Fruit fly (Drosophila melanogaster): ENCODE measurements around the gene CG5225.

CG5225 gene

dm6 chr3R:17065018-17065784 lies 36.7 kb downstream of the CG5225 start:
- TF ChIP-seq CG17801 (GFP tag; optimal IDR thresholded peaks at IDR 0.05; ENCODE audit: partially characterized antibody) = peak; percentile 85

dm6 chr3R:17066077-17066476 lies 37.6 kb downstream of the CG5225 start:
- TF ChIP-seq CG17801 (GFP tag; optimal IDR thresholded peaks at IDR 0.05; ENCODE audit: partially characterized antibody) = no peak

- no peak for TF ChIP-seq CG17801 (GFP tag; optimal IDR thresholded peaks at IDR 0.05; ENCODE audit: partially characterized antibody)
These were observed 38.4 kb downstream of the CG5225 start for dm6 chr3R:17066828-17067430.

- no peak for TF ChIP-seq CG17801 (GFP tag; optimal IDR thresholded peaks at IDR 0.05; ENCODE audit: partially characterized antibody)
These were observed 39.2 kb downstream of the CG5225 start for dm6 chr3R:17067721-17068120.

dm6 chr3R:17072526-17073114 lies 44.1 kb downstream of the CG5225 start, which contains the start of the genes Ns1 and mRpS11:
TSS of gene Ns1 (minus strand) at chr3R:17072675.
TSS of gene mRpS11 (plus strand) at chr3R:17072732.
- TF ChIP-seq CG17801 (GFP tag; optimal IDR thresholded peaks at IDR 0.05; ENCODE audit: partially characterized antibody) = no peak

dm6 chr3R:17077968-17078417 lies 49.5 kb downstream of the CG5225 start:
- TF ChIP-seq CG17801 (GFP tag; optimal IDR thresholded peaks at IDR 0.05; ENCODE audit: partially characterized antibody) = no peak

dm6 chr3R:17078961-17079858 lies 50.7 kb downstream of the CG5225 start:
- no peak for TF ChIP-seq CG17801 (GFP tag; optimal IDR thresholded peaks at IDR 0.05; ENCODE audit: partially characterized antibody)

- peak; percentile 52 for TF ChIP-seq CG17801 (GFP tag; optimal IDR thresholded peaks at IDR 0.05; ENCODE audit: partially characterized antibody)
These were observed 51.4 kb downstream of the CG5225 start, which contains the start of the genes Keap1 and kuk for dm6 chr3R:17079859-17080255. TSS of gene Keap1 (minus strand) at chr3R:17079945. TSS of gene kuk (plus strand) at chr3R:17080244.

Data from ovary, adult (tissue).